Fruit fly (Drosophila melanogaster) whole organism, wandering third instar larva: Measurements from ENCODE around the gene zye.

Experiments
- jim ChIP-seq: fragments of 175-275, 200-325 bp; sonication (Bioruptor generic); optimal IDR thresholded peaks from 2 replicates; lab custom pipeline; 2016; ENCODE audit warnings: missing biosample characterization, mild to moderate bottlenecking, missing genetic modification characterization

zye gene

dm6 chr3L:20473021-20473799 is 59.8 kb downstream of the zye start, which contains the start of the genes CG32428 and CG5969 (continued):
- no peak for TF ChIP-seq jim (GFP tag; lab: Kevin White, UChicago)
